Worm (Caenorhabditis elegans) whole organism, L4 larva: ENCODE results near the gene trpp-3.

Source experiments
- F37D6.2 ChIP-seq: sonication (generic microtip); optimal IDR thresholded peaks from 2 replicates; lab custom pipeline; 2016; ENCODE audit warnings: mild to moderate bottlenecking, missing genetic modification characterization, missing compliant biosample characterization
- R02D3.7 ChIP-seq: fragments of 150-350 bp; sonication (generic microtip); optimal IDR thresholded peaks from 3 replicates; lab custom pipeline; 2014; ENCODE audit warnings: missing biosample characterization, missing genetic modification characterization
- ama-1 ChIP-seq: fragments of 150-350 bp; optimal IDR thresholded peaks from 2 replicates; lab custom pipeline; 2014; ENCODE audit warnings: inconsistent platforms, mixed read lengths
- arid-1 ChIP-seq: fragments of 200-800 bp; sonication (Bioruptor generic); conservative IDR thresholded peaks from 2 replicates; pipeline ENCODE4 v1.3.6; 2022; ENCODE audit warnings: missing genetic modification reagents, missing genetic modification characterization, missing compliant biosample characterization
- ceh-20 ChIP-seq: fragments of 200-800 bp; sonication (Bioruptor generic); IDR thresholded peaks from 2 replicates; pipeline ENCODE4 v1.3.6; 2022; ENCODE audit warnings: missing genetic modification reagents, missing genetic modification characterization, missing compliant biosample characterization
- dmd-6 ChIP-seq: fragments of 200-800 bp; sonication (Bioruptor generic); IDR thresholded peaks from 2 replicates; pipeline ENCODE4 v1.3.6; 2022; ENCODE audit warnings: missing genetic modification reagents, missing genetic modification characterization, missing compliant biosample characterization
- hlh-30 ChIP-seq: sonication (generic microtip); optimal IDR thresholded peaks from 2 replicates; lab custom pipeline; 2017; ENCODE audit warnings: antibody characterized with exemption, mild to moderate bottlenecking, missing genetic modification characterization, missing compliant biosample characterization; ENCODE audit not compliant: insufficient read depth
- hmg-1.1 ChIP-seq: fragments of 200-800 bp; sonication (Bioruptor generic); IDR thresholded peaks from 2 replicates; pipeline ENCODE4 v1.3.6; 2022; ENCODE audit warnings: missing genetic modification reagents, missing genetic modification characterization, missing compliant biosample characterization
- pqm-1 ChIP-seq: sonication (generic microtip); optimal IDR thresholded peaks from 2 replicates; lab custom pipeline; 2017; ENCODE audit warnings: missing biosample characterization, missing genetic modification characterization
- ztf-11 ChIP-seq: fragments of 150-350 bp; optimal IDR thresholded peaks from 2 replicates; lab custom pipeline; 2014; ENCODE audit warnings: missing biosample characterization, missing genetic modification characterization

DNA sequence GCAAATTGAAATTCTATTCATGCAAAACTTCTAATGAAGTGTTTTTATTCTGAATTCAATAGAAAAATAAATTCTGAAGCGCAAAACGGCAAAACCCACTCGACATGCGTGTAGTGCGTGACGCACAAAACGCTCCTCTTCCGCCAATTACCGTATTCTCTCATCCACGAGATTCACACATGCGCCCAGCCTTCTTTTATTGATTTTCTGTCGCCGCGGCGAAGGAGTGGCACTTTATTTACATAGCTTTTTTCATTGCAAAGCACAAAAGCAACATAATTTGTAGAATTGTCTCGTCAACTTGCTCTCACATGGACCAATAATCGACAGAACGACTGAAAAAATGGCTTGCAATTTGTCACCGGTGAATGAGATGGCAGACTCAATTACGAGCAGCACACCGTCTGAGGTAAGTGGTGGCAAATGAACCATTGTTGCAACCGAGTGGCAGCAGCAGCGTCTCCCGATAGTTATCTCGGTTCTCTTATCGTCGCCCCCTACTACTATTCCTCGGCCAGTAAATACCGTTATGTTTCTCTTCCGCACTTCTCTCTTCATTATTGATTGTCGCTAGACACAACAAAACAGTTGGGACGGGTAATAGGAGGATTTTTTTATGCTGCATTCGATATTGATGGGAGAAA, 20.8 kb downstream of the trpp-3 start, which contains the start of gene unc-16:
- peak; percentile 50; the same call in 1 of the 2 replicates for TF ChIP-seq arid-1
- peak; percentile 77 for TF ChIP-seq F37D6.2 (tag; lab: Kevin White, UChicago)
- TF ChIP-seq ztf-11 (tag; lab: Kevin White, UChicago) = no peak
- peak; percentile 98 for TF ChIP-seq hlh-30 (tag; lab: Kevin White, UChicago)
- TF ChIP-seq pqm-1 (tag; lab: Kevin White, UChicago) = peak; percentile 30
- TF ChIP-seq hmg-1.1 (GFP tag; lab: Robert Waterston, UW) = peak; percentile 93
- TF ChIP-seq dmd-6 (GFP tag; lab: Robert Waterston, UW) = peak; percentile 71
- TF ChIP-seq ama-1 (lab: Kevin White, UChicago) = peak; percentile 86
- no peak for TF ChIP-seq R02D3.7 (tag; lab: Kevin White, UChicago)
- peak; percentile 95; the same call in 1 of the 2 replicates for TF ChIP-seq ceh-20 (GFP tag; lab: Robert Waterston, UW)
